Fruit fly (Drosophila melanogaster) whole organism, embryonic: Measurements from ENCODE around the gene CG31740.

Experiments
- Abd-B ChIP-seq: fragments of 200-800 bp; sonication (Bioruptor generic); optimal IDR thresholded peaks from 2 replicates; lab custom pipeline; 2018; ENCODE audit warnings: missing biosample characterization, mild to moderate bottlenecking, missing genetic modification characterization, moderate library complexity
- Ada2b ChIP-seq: fragments of 200-800 bp; sonication (Bioruptor generic); IDR thresholded peaks from 2 replicates; pipeline ENCODE4 v1.3.6; 2022; ENCODE audit warnings: missing biosample characterization, missing genetic modification characterization
- B-H1 ChIP-seq: fragments of 200-800 bp; sonication (Bioruptor generic); IDR thresholded peaks from 3 replicates; pipeline ENCODE4 v1.3.6; 2022; ENCODE audit warnings: missing biosample characterization, missing genetic modification characterization
- BEAF-32 ChIP-seq: fragments of 200-800 bp; sonication (Bioruptor generic); optimal IDR thresholded peaks from 3 replicates; lab custom pipeline; 2017; ENCODE audit warnings: missing biosample characterization, missing genetic modification characterization, mild to moderate bottlenecking, moderate library complexity, missing genetic modification reagents
- BtbVII ChIP-seq: fragments of 200-800 bp; sonication (Bioruptor generic); optimal IDR thresholded peaks from 3 replicates; lab custom pipeline; 2017; ENCODE audit warnings: missing biosample characterization, mild to moderate bottlenecking, missing genetic modification characterization
- CG10462 ChIP-seq: fragments of 200-800 bp; sonication (Bioruptor generic); optimal IDR thresholded peaks from 2 replicates; lab custom pipeline; 2016; ENCODE audit warnings: missing biosample characterization, missing genetic modification characterization
- CG11695 ChIP-seq: fragments of 200-800 bp; sonication (Bioruptor generic); IDR thresholded peaks from 3 replicates; pipeline ENCODE4 v1.3.6; 2022; ENCODE audit warnings: missing biosample characterization, missing genetic modification characterization
- CG12659 ChIP-seq: fragments of 200-800 bp; sonication (Bioruptor generic); optimal IDR thresholded peaks from 3 replicates; lab custom pipeline; 2017; ENCODE audit warnings: mild to moderate bottlenecking, missing biosample characterization, missing genetic modification reagents, missing genetic modification characterization
- CG13424 ChIP-seq: fragments of 200-800 bp; sonication (Bioruptor generic); optimal IDR thresholded peaks from 2 replicates; lab custom pipeline; 2019; ENCODE audit warnings: missing biosample characterization, mild to moderate bottlenecking, missing genetic modification characterization, moderate library complexity
- CG14050 ChIP-seq: fragments of 200-800 bp; sonication (Bioruptor generic); IDR thresholded peaks from 3 replicates; pipeline ENCODE4 v1.3.6; 2022; ENCODE audit warnings: missing biosample characterization, missing genetic modification characterization
- CG15269 ChIP-seq: fragments of 200-800 bp; sonication (Bioruptor generic); optimal IDR thresholded peaks from 2 replicates; lab custom pipeline; 2018; ENCODE audit warnings: missing biosample characterization, mild to moderate bottlenecking, missing genetic modification characterization, moderate library complexity
- CG17328 ChIP-seq: fragments of 200-800 bp; sonication (Bioruptor generic); IDR thresholded peaks from 2 replicates; pipeline ENCODE4 v1.3.6; 2022; ENCODE audit warnings: missing biosample characterization, missing genetic modification characterization
- CG2129 ChIP-seq: fragments of 200-800 bp; sonication (Bioruptor generic); IDR thresholded peaks from 2 replicates; pipeline ENCODE4 v1.3.6; 2022; ENCODE audit warnings: missing biosample characterization, missing genetic modification characterization; ENCODE audit not compliant: partially characterized antibody
- CG2202 ChIP-seq: fragments of 200-800 bp; sonication (Bioruptor generic); optimal IDR thresholded peaks from 2 replicates; lab custom pipeline; 2018; ENCODE audit warnings: missing biosample characterization, mild to moderate bottlenecking, missing genetic modification characterization
- CG2712 ChIP-seq: fragments of 200-800 bp; optimal IDR thresholded peaks from 3 replicates; lab custom pipeline; 2019; ENCODE audit warnings: missing biosample characterization, mild to moderate bottlenecking, missing genetic modification characterization, moderate library complexity
- CG3163 ChIP-seq: fragments of 200-800 bp; sonication (Bioruptor generic); optimal IDR thresholded peaks from 3 replicates; lab custom pipeline; 2016; ENCODE audit warnings: missing biosample characterization, missing genetic modification characterization
- CG32767 ChIP-seq: fragments of 200-800 bp; sonication (Bioruptor generic); IDR thresholded peaks from 2 replicates; pipeline ENCODE4 v1.3.6; 2022; ENCODE audit warnings: missing biosample characterization, missing genetic modification characterization
- CG4617 ChIP-seq: fragments of 200-800 bp; sonication (Bioruptor generic); optimal IDR thresholded peaks from 3 replicates; lab custom pipeline; 2016; ENCODE audit warnings: missing biosample characterization, missing genetic modification characterization, borderline replicate concordance
- CG6765 ChIP-seq: fragments of 200-800 bp; sonication (Bioruptor generic); optimal IDR thresholded peaks from 3 replicates; lab custom pipeline; 2017; ENCODE audit warnings: missing biosample characterization, mild to moderate bottlenecking, missing genetic modification characterization
- CG7556 ChIP-seq: fragments of 200-800 bp; sonication (Bioruptor generic); optimal IDR thresholded peaks from 2 replicates; lab custom pipeline; 2017; ENCODE audit warnings: missing biosample characterization, mild to moderate bottlenecking, missing genetic modification characterization
- CG8388 ChIP-seq: fragments of 200-800 bp; sonication (Bioruptor generic); optimal IDR thresholded peaks from 2 replicates; lab custom pipeline; 2019; ENCODE audit warnings: missing biosample characterization, mild to moderate bottlenecking, missing genetic modification characterization, moderate library complexity
- CG9437 ChIP-seq: fragments of 200-800 bp; sonication (Bioruptor generic); optimal IDR thresholded peaks from 2 replicates; lab custom pipeline; 2018; ENCODE audit warnings: missing biosample characterization, mild to moderate bottlenecking, missing genetic modification characterization
- CG9817 ChIP-seq: fragments of 200-800 bp; sonication (Bioruptor generic); optimal IDR thresholded peaks from 2 replicates; lab custom pipeline; 2018; ENCODE audit warnings: missing biosample characterization, mild to moderate bottlenecking, missing genetic modification characterization, moderate library complexity
- Dll ChIP-seq: fragments of 200-800 bp; sonication (Bioruptor generic); IDR thresholded peaks from 4 replicates; pipeline ENCODE4 v1.3.6; 2022; ENCODE audit warnings: missing biosample characterization, missing genetic modification characterization; ENCODE audit not compliant: partially characterized antibody
- Doc3 ChIP-seq: fragments of 200-800 bp; sonication (Bioruptor generic); IDR thresholded peaks from 3 replicates; pipeline ENCODE4 v1.3.6; 2022; ENCODE audit warnings: missing biosample characterization, missing genetic modification characterization; ENCODE audit not compliant: partially characterized antibody
- Fer1 ChIP-seq: fragments of 200-800 bp; sonication (Bioruptor generic); optimal IDR thresholded peaks from 2 replicates; lab custom pipeline; 2017; ENCODE audit warnings: missing biosample characterization, mild to moderate bottlenecking, missing genetic modification characterization
- Hsf ChIP-seq: fragments of 200-800 bp; sonication (Bioruptor generic); optimal IDR thresholded peaks from 3 replicates; lab custom pipeline; 2016; ENCODE audit warnings: missing biosample characterization, missing genetic modification characterization
- Mad ChIP-seq: fragments of 200-800 bp; sonication (Bioruptor generic); optimal IDR thresholded peaks from 2 replicates; lab custom pipeline; 2016; ENCODE audit warnings: missing biosample characterization, missing genetic modification characterization
- Nf-YB ChIP-seq: fragments of 200-800 bp; sonication (Bioruptor generic); optimal IDR thresholded peaks from 3 replicates; lab custom pipeline; 2019; ENCODE audit warnings: missing biosample characterization, mild to moderate bottlenecking, missing genetic modification characterization, moderate library complexity
- NfI ChIP-seq: fragments of 200-800 bp; sonication (Bioruptor generic); optimal IDR thresholded peaks from 3 replicates; lab custom pipeline; 2018; ENCODE audit warnings: missing biosample characterization, mild to moderate bottlenecking, missing genetic modification characterization, moderate library complexity
- Sox100B ChIP-seq: fragments of 200-800 bp; sonication (Bioruptor generic); optimal IDR thresholded peaks from 3 replicates; lab custom pipeline; 2018; ENCODE audit warnings: missing biosample characterization, mild to moderate bottlenecking, missing genetic modification characterization
- bab2 ChIP-seq: fragments of 200-800 bp; sonication (Bioruptor generic); optimal IDR thresholded peaks from 2 replicates; lab custom pipeline; 2016; ENCODE audit warnings: missing biosample characterization, missing genetic modification characterization
- bcd ChIP-seq: fragments of 200-800 bp; sonication (Bioruptor generic); optimal IDR thresholded peaks from 2 replicates; lab custom pipeline; 2017; ENCODE audit warnings: missing biosample characterization, mild to moderate bottlenecking, missing genetic modification characterization
- bowl ChIP-seq: fragments of 200-800 bp; sonication (Bioruptor generic); IDR thresholded peaks from 2 replicates; pipeline ENCODE4 v1.3.6; 2022; ENCODE audit warnings: missing biosample characterization, missing genetic modification characterization
- chn ChIP-seq: fragments of 200-800 bp; sonication (Bioruptor generic); optimal IDR thresholded peaks from 2 replicates; lab custom pipeline; 2016; ENCODE audit warnings: missing biosample characterization, missing genetic modification characterization
- cwo ChIP-seq: fragments of 200-800 bp; sonication (Bioruptor generic); optimal IDR thresholded peaks from 3 replicates; lab custom pipeline; 2017; ENCODE audit warnings: missing biosample characterization, missing genetic modification characterization, mild to moderate bottlenecking, moderate library complexity, missing genetic modification reagents
- da ChIP-seq: fragments of 200-800 bp; sonication (Bioruptor generic); optimal IDR thresholded peaks from 2 replicates; lab custom pipeline; 2016; ENCODE audit warnings: missing biosample characterization, missing genetic modification characterization
- esg ChIP-seq: fragments of 200-800 bp; sonication (Bioruptor generic); conservative IDR thresholded peaks from 2 replicates; pipeline ENCODE4 v1.3.6; 2022; ENCODE audit warnings: missing biosample characterization, missing genetic modification characterization
- ewg ChIP-seq: fragments of 200-800 bp; sonication (Bioruptor generic); optimal IDR thresholded peaks from 3 replicates; lab custom pipeline; 2017; ENCODE audit warnings: mild to moderate bottlenecking, missing biosample characterization, missing genetic modification reagents, missing genetic modification characterization
- ftz-f1 ChIP-seq: fragments of 200-800 bp; sonication (Bioruptor generic); optimal IDR thresholded peaks from 2 replicates; lab custom pipeline; 2016; ENCODE audit warnings: missing biosample characterization, missing genetic modification characterization
- gro ChIP-seq: fragments of 200-800 bp; sonication (Bioruptor generic); optimal IDR thresholded peaks from 2 replicates; lab custom pipeline; 2016; ENCODE audit warnings: missing biosample characterization, missing genetic modification characterization
- ham ChIP-seq: fragments of 200-800 bp; sonication (Bioruptor generic); IDR thresholded peaks from 2 replicates; pipeline ENCODE4 v1.3.6; 2022; ENCODE audit warnings: missing biosample characterization, missing genetic modification characterization
- kni ChIP-seq: fragments of 200-800 bp; sonication (Bioruptor generic); optimal IDR thresholded peaks from 3 replicates; lab custom pipeline; 2017; ENCODE audit warnings: mild to moderate bottlenecking, missing biosample characterization, missing genetic modification reagents, missing genetic modification characterization
- mam ChIP-seq: fragments of 200-800 bp; sonication (Bioruptor generic); optimal IDR thresholded peaks from 3 replicates; lab custom pipeline; 2016; ENCODE audit warnings: missing biosample characterization, missing genetic modification characterization
- mirr ChIP-seq: fragments of 200-800 bp; sonication (Bioruptor generic); optimal IDR thresholded peaks from 3 replicates; lab custom pipeline; 2018; ENCODE audit warnings: missing biosample characterization, mild to moderate bottlenecking, missing genetic modification characterization
- pb ChIP-seq: fragments of 200-800 bp; sonication (Bioruptor generic); optimal IDR thresholded peaks from 3 replicates; lab custom pipeline; 2016; ENCODE audit warnings: missing biosample characterization, missing genetic modification characterization
- scrt ChIP-seq: fragments of 200-800 bp; sonication (Bioruptor generic); optimal IDR thresholded peaks from 2 replicates; lab custom pipeline; 2018; ENCODE audit warnings: missing biosample characterization, mild to moderate bottlenecking, missing genetic modification characterization, moderate library complexity
- sim ChIP-seq: fragments of 200-800 bp; sonication (Bioruptor generic); IDR thresholded peaks from 2 replicates; pipeline ENCODE4 v1.3.6; 2022; ENCODE audit warnings: missing biosample characterization, missing genetic modification characterization
- unpg ChIP-seq: fragments of 200-800 bp; sonication (Bioruptor generic); optimal IDR thresholded peaks from 3 replicates; lab custom pipeline; 2018; ENCODE audit warnings: missing biosample characterization, mild to moderate bottlenecking, missing genetic modification characterization, moderate library complexity
- wek ChIP-seq: fragments of 200-800 bp; sonication (Bioruptor generic); optimal IDR thresholded peaks from 3 replicates; lab custom pipeline; 2018; ENCODE audit warnings: missing biosample characterization, mild to moderate bottlenecking, missing genetic modification characterization, moderate library complexity

Gene CG31740

dm6 chr2L:17963071-17963567 is 45.6 kb upstream of the CG31740 start, which contains the start of gene CG5674 (continued):
- TF ChIP-seq CG3163 (GFP tag; lab: Kevin White, UChicago) (peak; percentile 58), wek (GFP tag; lab: Kevin White, UChicago) (no peak), CG11695 (0 out of 3 replicates have a peak, but pooled peaks have one; percentile 35), CG15269 (tag; lab: Kevin White, UChicago) (no peak), CG9817 (tag; lab: Kevin White, UChicago) (peak; percentile 43), ftz-f1 (GFP tag; lab: Kevin White, UChicago) (no peak), CG2129 (GFP tag; lab: Robert Waterston, UW) (peak; percentile 56), CG13424 (tag; lab: Kevin White, UChicago) (no peak), kni (GFP tag; lab: Kevin White, UChicago) (no peak), NfI (peak; percentile 33), ham (no peak), bowl (no peak), BtbVII (GFP tag; lab: Kevin White, UChicago) (no peak), CG8388 (GFP tag; lab: Kevin White, UChicago) (no peak), Hsf (peak; percentile 75), Dll (GFP tag; lab: Robert Waterston, UW) (peak; percentile 84), bcd (GFP tag; lab: Kevin White, UChicago) (peak; percentile 48), mam (GFP tag; lab: Kevin White, UChicago) (peak; percentile 66), CG17328 (GFP tag; lab: Robert Waterston, UW) (peak; percentile 32; the same call in 1 of the 2 replicates), CG6765 (GFP tag; lab: Kevin White, UChicago) (no peak), bab2 (GFP tag; lab: Kevin White, UChicago) (peak; percentile 23), CG2202 (no peak), esg (GFP tag; lab: Robert Waterston, UW) (peak; percentile 49), mirr (GFP tag; lab: Kevin White, UChicago) (no peak), sim (GFP tag; lab: Robert Waterston, UW) (no peak), gro (no peak), Ada2b (GFP tag; lab: Robert Waterston, UW) (peak; percentile 61), CG10462 (GFP tag; lab: Kevin White, UChicago) (no peak), da (GFP tag; lab: Kevin White, UChicago) (no peak), CG32767 (no peak), BEAF-32 (peak; percentile 91), Nf-YB (GFP tag; lab: Kevin White, UChicago) (no peak), chn (GFP tag; lab: Kevin White, UChicago) (peak; percentile 63), scrt (GFP tag; lab: Kevin White, UChicago) (no peak), pb (GFP tag; lab: Kevin White, UChicago) (no peak), Doc3 (GFP tag; lab: Robert Waterston, UW) (peak; percentile 68), B-H1 (GFP tag; lab: Robert Waterston, UW) (no peak), Fer1 (GFP tag; lab: Kevin White, UChicago) (no peak), CG9437 (GFP tag; lab: Kevin White, UChicago) (peak; percentile 18), cwo (GFP tag; lab: Kevin White, UChicago) (no peak), CG4617 (peak; percentile 64), CG7556 (no peak), CG14050 (GFP tag; lab: Robert Waterston, UW) (peak; percentile 23; the same call in 1 of the 3 replicates), ewg (GFP tag; lab: Kevin White, UChicago) (no peak), Sox100B (GFP tag; lab: Kevin White, UChicago) (no peak), unpg (GFP tag; lab: Kevin White, UChicago) (no peak), CG2712 (no peak), Mad (GFP tag; lab: Kevin White, UChicago) (peak; percentile 49), CG12659 (GFP tag; lab: Kevin White, UChicago) (peak; percentile 64), Abd-B (GFP tag; lab: Kevin White, UChicago) (peak; percentile 72)
